Fruit fly (Drosophila melanogaster) whole organism, embryonic: Measurements from ENCODE around the gene CG7377.

ENCODE experiments used
- Abd-B ChIP-seq: fragments of 200-800 bp; sonication (Bioruptor generic); optimal IDR thresholded peaks from 2 replicates; lab custom pipeline; 2018; ENCODE audit warnings: missing biosample characterization, mild to moderate bottlenecking, missing genetic modification characterization, moderate library complexity
- Aef1 ChIP-seq: fragments of 200-800 bp; sonication (Bioruptor generic); IDR thresholded peaks from 3 replicates; pipeline ENCODE4 v1.3.6; 2022; ENCODE audit warnings: missing biosample characterization, missing genetic modification characterization
- CG12942 ChIP-seq: fragments of 200-800 bp; sonication (Bioruptor generic); optimal IDR thresholded peaks from 3 replicates; lab custom pipeline; 2016; ENCODE audit warnings: missing biosample characterization, missing genetic modification characterization
- CG2712 ChIP-seq: fragments of 200-800 bp; optimal IDR thresholded peaks from 3 replicates; lab custom pipeline; 2019; ENCODE audit warnings: missing biosample characterization, mild to moderate bottlenecking, missing genetic modification characterization, moderate library complexity

- TF ChIP-seq CG12942 (GFP tag; lab: Kevin White, UChicago) (no peak), CG2712 (tag; lab: Kevin White, UChicago) (no peak), Abd-B (GFP tag; lab: Kevin White, UChicago) (no peak), Aef1 (no peak)
Observed at dm6 chr3L:11634551-11634950, 45.1 kb downstream of the CG7377 start.
